Fruit fly (Drosophila melanogaster): Measurements from ENCODE around the gene CG5969.

The CG5969 gene

DNA sequence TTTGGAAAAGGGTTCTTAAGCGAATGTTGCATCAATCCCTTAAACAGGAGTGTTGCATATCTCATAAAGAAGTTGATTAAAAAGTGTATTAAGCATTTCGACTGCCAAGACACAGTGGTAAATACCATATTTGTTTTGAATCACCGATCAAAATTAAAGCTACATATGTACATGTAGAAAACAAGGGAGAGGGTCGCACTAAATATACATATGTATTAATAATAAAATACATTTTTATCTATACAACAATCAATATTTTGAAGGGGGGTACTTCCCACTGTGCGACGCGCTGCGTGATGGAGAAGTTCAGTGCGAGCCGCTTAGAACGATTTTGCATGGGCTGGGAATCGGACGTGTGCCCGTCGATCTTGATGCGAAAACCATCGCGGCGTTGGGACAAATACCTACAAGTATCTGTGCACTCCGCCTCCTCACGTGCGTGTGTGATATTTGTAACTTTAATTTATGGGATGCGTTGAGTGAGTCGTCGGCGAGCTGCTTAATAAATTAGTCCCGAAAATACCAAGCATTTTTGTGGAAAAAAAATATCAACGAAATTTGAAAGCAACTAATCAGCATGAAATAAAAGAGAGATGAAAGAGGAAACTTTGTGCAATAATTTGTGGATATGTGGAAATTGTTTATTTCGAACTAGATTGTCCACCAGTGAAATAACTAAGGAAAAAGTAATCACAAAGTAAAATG, 28.6 kb upstream of the CG5969 start:
- TF ChIP-seq Sin3A (optimal IDR thresholded peaks at IDR 0.05): no peak
- no peak for TF ChIP-seq h (optimal IDR thresholded peaks at IDR 0.05)
- TF ChIP-seq ttk (optimal IDR thresholded peaks at IDR 0.05): no peak
- TF ChIP-seq psq (optimal IDR thresholded peaks at IDR 0.05): no peak

DNA sequence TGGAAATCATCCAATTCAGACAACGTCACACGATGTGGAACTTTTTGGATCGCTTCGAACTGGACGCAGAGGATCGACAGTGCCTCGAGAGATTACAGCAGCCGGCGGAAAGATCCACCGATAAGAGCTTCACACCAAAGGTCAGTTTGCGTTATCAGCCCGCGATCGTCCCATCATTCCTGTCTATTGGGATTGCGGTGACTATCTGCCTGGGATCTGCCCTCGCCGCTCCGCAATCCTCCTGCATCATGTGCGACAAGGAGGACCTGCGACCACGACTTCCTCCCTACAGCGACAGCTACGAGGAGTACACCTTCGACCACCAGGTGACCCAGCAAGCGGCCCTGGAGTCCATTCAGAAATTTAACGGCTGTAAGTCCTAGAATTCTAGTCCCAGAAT, 27.6 kb upstream of the CG5969 start:
- no peak for TF ChIP-seq h (optimal IDR thresholded peaks at IDR 0.05)
- TF ChIP-seq insv (optimal IDR thresholded peaks at IDR 0.05): no peak
- TF ChIP-seq psq (optimal IDR thresholded peaks at IDR 0.05): no peak
- no peak for TF ChIP-seq Sin3A (optimal IDR thresholded peaks at IDR 0.05)
- no peak for TF ChIP-seq ttk (optimal IDR thresholded peaks at IDR 0.05)
- no peak for TF ChIP-seq Myc (optimal IDR thresholded peaks at IDR 0.05)

DNA sequence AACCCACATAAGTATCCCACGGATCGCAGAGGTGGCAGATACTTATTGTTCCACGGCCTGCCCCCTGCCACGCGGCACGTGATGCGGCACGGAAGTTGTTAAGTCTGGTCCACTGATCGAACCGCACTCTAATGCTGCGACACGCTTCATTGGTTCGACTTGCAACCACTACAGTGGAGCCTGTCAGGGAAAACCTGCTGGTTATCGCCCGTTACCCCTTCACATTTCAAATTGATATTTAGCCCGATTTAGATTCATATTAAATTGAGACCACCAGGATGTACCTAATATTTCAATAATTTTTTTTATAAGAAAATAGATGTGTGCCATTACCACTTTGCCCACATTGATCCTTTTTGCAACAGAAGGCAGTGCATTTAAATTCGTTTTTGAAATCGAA, 26.2 kb upstream of the CG5969 start:
- no peak for TF ChIP-seq Myc (optimal IDR thresholded peaks at IDR 0.05)
- no peak for TF ChIP-seq psq (optimal IDR thresholded peaks at IDR 0.05)
- TF ChIP-seq Sin3A (optimal IDR thresholded peaks at IDR 0.05): no peak

DNA sequence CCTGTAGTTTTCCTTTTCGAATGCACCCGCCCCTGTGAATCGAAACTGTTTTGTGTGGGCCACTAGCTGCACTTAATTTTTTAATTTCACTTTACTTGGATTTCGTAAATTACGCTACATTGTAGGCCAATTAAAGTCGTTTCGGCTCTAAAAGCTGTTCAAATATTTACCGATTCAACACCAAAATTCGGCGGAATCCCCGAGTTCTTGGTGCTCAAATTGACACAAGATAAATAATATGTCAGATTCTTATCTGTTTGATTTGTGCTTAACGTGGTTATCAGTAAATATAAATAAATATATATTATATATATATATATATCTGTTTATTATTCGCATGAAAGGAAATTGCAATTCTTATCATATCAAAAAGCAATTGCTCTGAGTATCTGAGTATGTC, 25.6 kb upstream of the CG5969 start:
- no peak for TF ChIP-seq insv (optimal IDR thresholded peaks at IDR 0.05)
- no peak for TF ChIP-seq ttk (optimal IDR thresholded peaks at IDR 0.05)
- no peak for TF ChIP-seq Myc (optimal IDR thresholded peaks at IDR 0.05)

DNA sequence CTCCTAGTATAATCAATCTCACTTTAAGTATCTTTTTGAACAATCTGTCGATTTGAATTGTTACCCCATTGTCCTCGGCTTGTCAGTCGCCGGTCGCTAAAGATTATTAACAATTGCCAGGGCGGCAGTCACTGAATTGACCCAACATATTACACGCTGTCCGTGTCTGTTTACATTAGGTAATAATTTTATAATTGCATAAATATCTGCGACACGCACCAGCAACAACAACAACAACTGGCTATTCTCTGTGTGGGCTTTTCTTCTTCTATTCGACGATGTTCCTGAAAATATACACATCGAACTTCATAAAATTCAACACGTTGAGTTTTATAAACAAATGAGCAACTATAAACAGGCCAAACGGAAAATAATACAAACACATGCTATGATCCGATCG, 24.8 kb upstream of the CG5969 start:
- TF ChIP-seq insv (optimal IDR thresholded peaks at IDR 0.05) (no peak), ttk (optimal IDR thresholded peaks at IDR 0.05) (no peak)

DNA sequence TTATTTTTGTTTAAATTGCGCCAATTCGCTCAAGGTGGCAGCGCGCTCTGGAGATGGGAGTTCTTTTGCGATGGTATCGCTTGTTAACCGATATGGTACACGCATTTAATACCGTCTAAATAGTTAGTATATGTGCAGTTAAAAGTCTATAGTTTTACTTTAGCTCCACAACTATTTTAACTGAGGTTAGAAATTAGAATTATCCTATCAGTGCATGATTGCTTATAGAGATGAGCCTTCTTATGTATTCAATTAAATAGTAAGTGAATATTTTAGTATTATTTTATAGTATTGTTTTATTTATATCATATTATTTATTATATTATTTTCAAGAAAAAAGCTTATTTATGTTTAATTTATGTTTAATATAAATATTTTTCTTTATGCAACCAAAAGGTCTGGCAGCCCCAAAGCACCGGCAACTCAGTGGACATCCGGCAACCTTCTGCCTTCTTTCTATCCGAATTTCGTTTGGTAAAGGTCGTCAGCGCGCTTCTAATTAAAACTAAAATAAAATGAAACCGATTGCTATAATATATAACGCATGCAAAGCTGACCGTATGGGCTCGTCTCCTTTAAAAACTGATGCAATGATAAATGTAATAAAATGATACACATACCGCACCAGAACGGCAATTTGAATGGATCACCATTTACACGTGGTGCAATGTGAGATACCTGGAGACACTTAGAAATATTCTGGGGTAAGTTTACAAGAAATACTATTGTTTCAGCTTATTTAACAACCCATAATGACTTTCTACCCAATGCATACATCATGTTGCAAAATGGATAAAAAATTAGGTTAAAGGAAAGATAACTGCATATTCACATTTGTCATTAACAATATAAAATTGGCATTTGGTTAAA, 20.5 kb upstream of the CG5969 start, which contains the start of gene CG5199:
Gene CG5199 (minus strand): TSS at position 52 of the 870 bp plus-strand sequence.
- TF ChIP-seq psq (optimal IDR thresholded peaks at IDR 0.05): no peak
- TF ChIP-seq Sin3A (optimal IDR thresholded peaks at IDR 0.05): no peak
- no peak for TF ChIP-seq insv (optimal IDR thresholded peaks at IDR 0.05)
- TF ChIP-seq h (optimal IDR thresholded peaks at IDR 0.05): no peak
- no peak for TF ChIP-seq Myc (optimal IDR thresholded peaks at IDR 0.05)
- no peak for TF ChIP-seq ttk (optimal IDR thresholded peaks at IDR 0.05)

DNA sequence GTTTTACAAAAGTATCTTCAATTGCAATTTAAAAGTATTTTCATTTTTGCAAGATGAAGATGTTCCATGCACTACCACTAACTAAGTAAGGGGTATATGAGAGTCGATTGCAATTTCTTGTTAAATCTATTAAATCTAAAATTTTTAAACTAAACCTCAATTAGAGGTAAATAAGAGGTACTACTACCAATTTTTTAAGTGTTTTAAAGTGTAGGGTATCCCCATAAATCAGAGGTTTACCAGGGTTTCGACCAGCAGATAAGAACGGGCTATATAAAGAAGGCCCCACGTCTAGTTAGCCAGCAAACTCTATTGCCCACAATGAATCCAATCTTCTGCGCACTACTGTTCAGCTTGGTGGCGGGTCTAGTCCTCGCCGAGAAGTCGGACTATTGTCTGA, 13.2 kb upstream of the CG5969 start, which contains the start of gene mag:
Gene mag (plus strand): TSS at position 301 of the 400 bp plus-strand sequence.
- TF ChIP-seq psq (optimal IDR thresholded peaks at IDR 0.05): no peak
- TF ChIP-seq ttk (optimal IDR thresholded peaks at IDR 0.05): no peak

DNA sequence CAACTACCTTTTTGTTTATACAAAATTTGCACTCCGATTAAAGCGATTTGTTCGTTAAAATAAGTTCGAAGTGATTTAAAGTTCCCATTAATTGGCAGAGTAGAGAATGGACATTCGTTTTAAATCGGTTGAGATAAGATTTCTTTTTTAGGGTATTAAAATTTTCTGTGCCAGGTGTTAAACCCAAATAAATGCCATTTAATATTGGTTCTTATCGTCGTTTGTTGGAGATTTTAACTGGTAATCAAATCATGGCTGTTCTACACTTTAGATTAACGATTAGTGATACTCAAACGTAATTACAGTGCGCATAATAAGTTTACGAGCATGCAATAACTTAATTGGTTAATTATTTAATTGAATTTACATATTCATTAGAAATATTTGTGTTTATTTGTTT, 11.2 kb upstream of the CG5969 start:
- TF ChIP-seq ttk (optimal IDR thresholded peaks at IDR 0.05) (no peak), psq (optimal IDR thresholded peaks at IDR 0.05) (no peak), Sin3A (optimal IDR thresholded peaks at IDR 0.05) (no peak), h (optimal IDR thresholded peaks at IDR 0.05) (no peak), insv (optimal IDR thresholded peaks at IDR 0.05) (no peak), Myc (optimal IDR thresholded peaks at IDR 0.05) (no peak)

DNA sequence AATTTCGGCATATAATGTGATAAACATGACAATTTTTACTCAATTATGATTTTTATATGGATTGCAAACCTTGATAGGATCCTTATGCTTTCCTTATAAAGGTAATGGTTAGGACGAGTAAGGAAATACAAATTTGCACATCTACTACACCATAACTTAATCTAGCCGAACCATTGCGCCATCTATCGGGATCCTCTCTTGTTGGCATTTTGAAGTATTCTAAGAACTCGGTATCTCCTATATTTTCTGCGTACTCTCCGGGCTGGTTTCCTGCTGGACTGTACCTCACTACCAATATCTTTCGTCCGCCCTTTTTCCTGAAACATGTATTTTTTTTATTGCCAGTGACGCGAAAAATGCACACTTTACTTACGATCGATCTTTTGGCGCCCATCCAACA, 8.9 kb upstream of the CG5969 start, which contains the start of gene atk:
Gene atk (minus strand): TSS at position 186 of the 400 bp plus-strand sequence.
- TF ChIP-seq Sin3A (optimal IDR thresholded peaks at IDR 0.05) (no peak), ttk (optimal IDR thresholded peaks at IDR 0.05) (no peak), h (optimal IDR thresholded peaks at IDR 0.05) (no peak), Myc (optimal IDR thresholded peaks at IDR 0.05) (no peak), insv (optimal IDR thresholded peaks at IDR 0.05) (no peak), psq (optimal IDR thresholded peaks at IDR 0.05) (no peak)

DNA sequence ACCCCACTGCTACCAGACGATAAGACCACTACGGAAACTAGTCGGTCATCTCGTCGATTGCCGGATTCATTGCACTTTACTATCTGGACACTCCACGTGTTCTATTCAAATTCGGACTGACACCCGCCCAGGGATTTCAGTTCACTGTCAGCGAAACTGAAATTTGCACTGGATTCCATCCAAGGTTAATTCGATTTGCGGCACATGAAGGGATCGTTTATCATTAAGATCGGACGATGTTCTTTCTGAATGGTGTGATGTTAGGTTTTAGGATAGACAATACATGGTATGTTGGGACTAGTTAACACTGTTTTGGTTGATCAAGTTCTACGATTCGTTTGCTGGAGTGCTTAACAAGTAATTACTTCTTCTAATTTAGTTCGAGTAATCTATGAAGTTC, 7.6 kb upstream of the CG5969 start, which contains the start of gene CG42764:
Gene CG42764 (minus strand): TSS at position 101 of the 400 bp plus-strand sequence.
- no peak for TF ChIP-seq psq (optimal IDR thresholded peaks at IDR 0.05)
- TF ChIP-seq Sin3A (optimal IDR thresholded peaks at IDR 0.05): no peak
- no peak for TF ChIP-seq insv (optimal IDR thresholded peaks at IDR 0.05)
- TF ChIP-seq ttk (optimal IDR thresholded peaks at IDR 0.05): no peak
- TF ChIP-seq h (optimal IDR thresholded peaks at IDR 0.05): no peak
- TF ChIP-seq Myc (optimal IDR thresholded peaks at IDR 0.05): no peak

DNA sequence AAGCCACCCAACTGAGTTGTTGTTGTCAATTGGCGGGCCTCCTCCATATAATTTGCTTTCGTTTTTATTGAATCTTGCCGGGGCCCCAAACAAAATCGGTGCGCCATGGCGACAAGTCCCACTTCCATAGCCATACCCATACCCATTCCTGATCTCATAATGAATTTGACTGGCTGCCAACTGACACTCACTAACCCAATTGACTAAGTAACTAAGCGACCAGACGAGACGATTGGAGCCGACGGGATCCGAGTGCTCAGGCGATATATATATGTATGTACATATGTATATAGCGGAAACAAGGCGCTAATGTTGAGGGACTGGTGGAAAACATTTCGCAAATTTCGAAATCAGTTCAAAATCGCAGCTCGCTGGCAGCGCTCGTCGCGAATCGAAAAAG, 7.0 kb upstream of the CG5969 start, which contains the start of gene Tdh:
Gene Tdh (plus strand): TSS at position 346 of the 400 bp plus-strand sequence.
- no peak for TF ChIP-seq psq (optimal IDR thresholded peaks at IDR 0.05)
- no peak for TF ChIP-seq Myc (optimal IDR thresholded peaks at IDR 0.05)
- TF ChIP-seq h (optimal IDR thresholded peaks at IDR 0.05): no peak
- no peak for TF ChIP-seq Sin3A (optimal IDR thresholded peaks at IDR 0.05)
- no peak for TF ChIP-seq ttk (optimal IDR thresholded peaks at IDR 0.05)
- TF ChIP-seq insv (optimal IDR thresholded peaks at IDR 0.05): no peak

DNA sequence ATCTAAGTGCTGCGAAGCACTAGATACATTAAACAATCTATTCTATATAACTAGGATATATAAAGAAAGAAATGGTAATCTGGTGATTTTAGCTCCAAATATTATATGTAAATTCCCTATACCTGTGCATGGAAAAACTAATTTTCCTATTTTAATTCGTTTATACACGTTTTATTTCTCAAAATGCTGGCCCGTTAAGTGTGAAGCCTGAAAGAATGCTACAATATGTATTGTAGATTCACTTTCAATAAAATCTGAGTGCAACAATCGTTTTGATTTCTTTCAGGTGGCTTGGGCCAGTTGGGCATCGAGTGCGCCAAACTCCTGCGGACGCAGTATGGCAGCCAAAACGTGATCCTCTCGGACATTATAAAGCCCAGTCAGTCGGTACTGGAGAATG, 6.2 kb upstream of the CG5969 start:
- TF ChIP-seq h (optimal IDR thresholded peaks at IDR 0.05) (no peak), insv (optimal IDR thresholded peaks at IDR 0.05) (no peak), Sin3A (optimal IDR thresholded peaks at IDR 0.05) (no peak), Myc (optimal IDR thresholded peaks at IDR 0.05) (no peak), psq (optimal IDR thresholded peaks at IDR 0.05) (no peak), ttk (optimal IDR thresholded peaks at IDR 0.05) (no peak)

All from Kc167 (cell line).